Worm (Caenorhabditis elegans) whole organism, L3 larva: ENCODE measurements around the gene C50F7.6.
A peak's percentile ranks its signal among the peaks of the same experiment; 100 is the strongest.

Source experiments
- egl-27 ChIP-seq: sonication (generic microtip); optimal IDR thresholded peaks from 4 replicates; lab custom pipeline; 2017; ENCODE audit warnings: missing biosample characterization, missing genetic modification reagents, missing genetic modification characterization
- elt-1 ChIP-seq: fragments of 150-350 bp; optimal IDR thresholded peaks from 2 replicates; lab custom pipeline; 2014; ENCODE audit warnings: missing biosample characterization, missing genetic modification characterization
- nhr-11 ChIP-seq: fragments of 150-350 bp; optimal IDR thresholded peaks from 2 replicates; lab custom pipeline; 2014; ENCODE audit warnings: missing biosample characterization, missing genetic modification characterization
- nhr-12 ChIP-seq: fragments of 150-350 bp; optimal IDR thresholded peaks from 2 replicates; lab custom pipeline; 2014; ENCODE audit warnings: missing biosample characterization, missing genetic modification characterization
- pqm-1 ChIP-seq: fragments of 150-350 bp; optimal IDR thresholded peaks from 2 replicates; lab custom pipeline; 2017; ENCODE audit warnings: missing biosample characterization, missing genetic modification characterization, inconsistent platforms
- unc-62 ChIP-seq: fragments of 150-350 bp; sonication (generic microtip); optimal IDR thresholded peaks from 4 replicates; lab custom pipeline; 2014; ENCODE audit warnings: missing biosample characterization, missing genetic modification reagents, missing genetic modification characterization
- zag-1 ChIP-seq: fragments of 150-350 bp; optimal IDR thresholded peaks from 2 replicates; lab custom pipeline; 2014; ENCODE audit warnings: missing biosample characterization, missing genetic modification characterization

DNA sequence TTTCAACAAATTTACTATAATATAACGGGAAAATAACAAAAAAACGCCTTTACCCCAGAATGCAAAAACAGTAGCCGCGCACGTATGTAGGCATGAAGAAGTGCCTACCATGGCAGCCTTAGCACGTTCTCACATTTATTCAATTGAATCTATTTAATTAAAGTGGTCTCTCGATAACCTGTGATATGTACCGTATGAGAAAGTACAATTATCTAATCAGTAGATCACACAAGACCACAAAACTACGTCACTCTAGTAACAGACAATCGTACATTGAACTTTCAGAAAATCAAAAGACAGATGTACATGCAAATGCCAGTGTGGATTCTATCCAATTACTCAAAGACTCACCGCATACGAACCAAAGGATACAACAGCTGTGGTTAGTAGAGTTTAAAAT lies 10.7 kb downstream of the C50F7.6 start:
- no peak for TF ChIP-seq elt-1 (tag; lab: Kevin White, UChicago)
- peak; percentile 41 for TF ChIP-seq pqm-1 (tag; lab: Kevin White, UChicago)
- no peak for TF ChIP-seq unc-62 (GFP tag; lab: Kevin White, UChicago)
- TF ChIP-seq zag-1 (tag; lab: Kevin White, UChicago), result no peak
- TF ChIP-seq nhr-12 (tag; lab: Kevin White, UChicago), result no peak
- no peak for TF ChIP-seq egl-27
- no peak for TF ChIP-seq nhr-11 (tag; lab: Kevin White, UChicago)
